Fruit fly (Drosophila melanogaster) Kc167 (cell line): Measurements from ENCODE around the gene Dhc1.

Experiments used
- h ChIP-seq: fragments of >200 bp; optimal IDR thresholded peaks from 3 replicates; lab custom pipeline; 2018; ENCODE audit warnings: missing external identifiers
- insv ChIP-seq: fragments of >200 bp; optimal IDR thresholded peaks from 3 replicates; lab custom pipeline; 2018; ENCODE audit warnings: missing external identifiers
- psq ChIP-seq: fragments of >200 bp; optimal IDR thresholded peaks from 2 replicates; lab custom pipeline; 2017; ENCODE audit warnings: missing external identifiers

dm6 chr3R:9684125-9684524 lies 9.7 kb upstream of the Dhc1 start, which contains the start of gene CG9444:
- TF ChIP-seq h (lab: Kevin White, UChicago) (no peak), insv (lab: Kevin White, UChicago) (no peak), psq (lab: Kevin White, UChicago) (no peak)
